Worm (Caenorhabditis elegans) whole organism, L4 larva: ENCODE data around the gene trpl-5.

Source experiments
- F26F4.8 ChIP-seq: fragments of 200-800 bp; sonication (Bioruptor generic); conservative IDR thresholded peaks from 2 replicates; pipeline ENCODE4 v1.3.6; 2022; ENCODE audit warnings: missing genetic modification characterization, missing compliant biosample characterization
- ZK337.2 ChIP-seq: fragments of 200-800 bp; sonication (Bioruptor generic); IDR thresholded peaks from 2 replicates; pipeline ENCODE4 v1.3.6; 2022; ENCODE audit warnings: missing genetic modification reagents, missing genetic modification characterization, missing compliant biosample characterization
- ZK546.5 ChIP-seq, 2 experiments: sonication (generic microtip); optimal IDR thresholded peaks; 2 replicates each; lab custom pipeline; 2017; ENCODE audit warnings: missing biosample characterization in 2 of 2, missing genetic modification characterization in 2 of 2
- aha-1 ChIP-seq: fragments of 150-350 bp; peaks from one replicate; lab custom pipeline; 2014; ENCODE audit warnings: missing biosample characterization, missing genetic modification characterization
- ceh-28 ChIP-seq: fragments of 150-350 bp; optimal IDR thresholded peaks from 2 replicates; lab custom pipeline; 2014; ENCODE audit warnings: missing biosample characterization, missing genetic modification reagents, missing genetic modification characterization
- ceh-82 ChIP-seq: sonication (generic microtip); optimal IDR thresholded peaks from 2 replicates; lab custom pipeline; 2017; ENCODE audit warnings: missing biosample characterization, missing genetic modification characterization
- ces-1 ChIP-seq: fragments of 150-350 bp; sonication (generic microtip); optimal IDR thresholded peaks from 4 replicates; lab custom pipeline; 2014; ENCODE audit warnings: missing biosample characterization, missing genetic modification reagents, missing genetic modification characterization
- ctbp-1 ChIP-seq: fragments of 200-800 bp; sonication (Bioruptor generic); IDR thresholded peaks from 2 replicates; pipeline ENCODE4 v1.3.6; 2022; ENCODE audit warnings: missing genetic modification reagents, missing genetic modification characterization, missing compliant biosample characterization
- daf-16 ChIP-seq, 3 experiments: sonication (generic microtip); optimal IDR thresholded peaks; 2 replicates each; lab custom pipeline; 2016 to 2017; ENCODE audit warnings: missing genetic modification characterization in 3 of 3, missing genetic modification reagents in 3 of 3, mild to moderate bottlenecking in 2 of 3, missing compliant biosample characterization in 2 of 3, missing biosample characterization in 1 of 3, moderate library complexity in 1 of 3
- daf-8 ChIP-seq: fragments of 200-800 bp; sonication (Bioruptor generic); IDR thresholded peaks from 2 replicates; pipeline ENCODE4 v1.3.6; 2022; ENCODE audit warnings: missing genetic modification characterization, missing compliant biosample characterization
- dve-1 ChIP-seq: sonication (generic microtip); optimal IDR thresholded peaks from 2 replicates; lab custom pipeline; 2017; ENCODE audit warnings: antibody characterized with exemption, mild to moderate bottlenecking, missing genetic modification characterization, missing compliant biosample characterization; ENCODE audit not compliant: insufficient read depth
- egl-43 ChIP-seq: fragments of 200-800 bp; sonication (Bioruptor generic); IDR thresholded peaks from 2 replicates; pipeline ENCODE4 v1.3.6; 2022; ENCODE audit warnings: missing genetic modification reagents, missing genetic modification characterization, missing compliant biosample characterization
- gei-8 ChIP-seq: fragments of 200-800 bp; sonication (Bioruptor generic); optimal IDR thresholded peaks from 2 replicates; lab custom pipeline; 2018; ENCODE audit warnings: mild to moderate bottlenecking, missing genetic modification characterization, missing compliant biosample characterization
- jun-1 ChIP-seq: fragments of 150-350 bp; optimal IDR thresholded peaks from 2 replicates; lab custom pipeline; 2014; ENCODE audit warnings: missing biosample characterization, missing genetic modification reagents, missing genetic modification characterization
- lin-1 ChIP-seq: fragments of 200-800 bp; sonication (Bioruptor generic); IDR thresholded peaks from 2 replicates; pipeline ENCODE4 v1.3.6; 2022; ENCODE audit warnings: missing genetic modification reagents, missing genetic modification characterization, missing compliant biosample characterization
- lin-29 ChIP-seq: fragments of 200-800 bp; sonication (Bioruptor generic); IDR thresholded peaks from 2 replicates; pipeline ENCODE4 v1.3.6; 2022; ENCODE audit warnings: missing genetic modification reagents, missing genetic modification characterization, missing compliant biosample characterization
- madf-5 ChIP-seq, 2 experiments: fragments of 200-800 bp; sonication (Bioruptor generic); IDR thresholded peaks; 2 replicates each; pipeline ENCODE4 v1.3.6; 2022; ENCODE audit warnings: missing compliant biosample characterization in 2 of 2, missing genetic modification characterization in 2 of 2
- mdt-29 ChIP-seq: fragments of 200-800 bp; sonication (Bioruptor generic); IDR thresholded peaks from 2 replicates; pipeline ENCODE4 v1.3.6; 2022; ENCODE audit warnings: missing genetic modification reagents, missing genetic modification characterization, missing compliant biosample characterization
- nhr-10 ChIP-seq: fragments of 150-350 bp; optimal IDR thresholded peaks from 2 replicates; lab custom pipeline; 2014; ENCODE audit warnings: missing biosample characterization, missing genetic modification characterization
- nhr-102 ChIP-seq: sonication (generic microtip); optimal IDR thresholded peaks from 2 replicates; lab custom pipeline; 2016; ENCODE audit warnings: mild to moderate bottlenecking, missing genetic modification characterization, moderate library complexity, missing compliant biosample characterization
- nhr-11 ChIP-seq: fragments of 150-350 bp; optimal IDR thresholded peaks from 2 replicates; lab custom pipeline; 2014; ENCODE audit warnings: missing biosample characterization, missing genetic modification characterization
- nhr-25 ChIP-seq: sonication (generic microtip); optimal IDR thresholded peaks from 2 replicates; lab custom pipeline; 2017; ENCODE audit warnings: missing genetic modification characterization, mild to moderate bottlenecking, missing compliant biosample characterization, antibody characterized with exemption, moderate library complexity, borderline replicate concordance; ENCODE audit not compliant: insufficient read depth
- nhr-76 ChIP-seq: fragments of 150-350 bp; optimal IDR thresholded peaks from 2 replicates; lab custom pipeline; 2014; ENCODE audit warnings: missing biosample characterization, missing genetic modification characterization
- nhr-77 ChIP-seq: fragments of 150-350 bp; optimal IDR thresholded peaks from 2 replicates; lab custom pipeline; 2014; ENCODE audit warnings: missing biosample characterization, missing genetic modification characterization
- php-3 ChIP-seq: fragments of 200-800 bp; sonication (Bioruptor generic); IDR thresholded peaks from 2 replicates; pipeline ENCODE4 v1.3.6; 2022; ENCODE audit warnings: missing genetic modification reagents, missing genetic modification characterization, missing compliant biosample characterization
- pqm-1 ChIP-seq: sonication (generic microtip); optimal IDR thresholded peaks from 2 replicates; lab custom pipeline; 2017; ENCODE audit warnings: missing biosample characterization, missing genetic modification characterization
- rbr-2 ChIP-seq: sonication (generic microtip); optimal IDR thresholded peaks from 2 replicates; lab custom pipeline; 2016; ENCODE audit warnings: missing genotype, missing genetic modification characterization, missing compliant biosample characterization
- sdz-12 ChIP-seq: fragments of 200-800 bp; sonication (Bioruptor generic); optimal IDR thresholded peaks from 2 replicates; lab custom pipeline; 2018; ENCODE audit warnings: mild to moderate bottlenecking, missing genetic modification characterization, missing compliant biosample characterization
- set-16 ChIP-seq: fragments of 200-800 bp; sonication (Bioruptor generic); IDR thresholded peaks from 2 replicates; pipeline ENCODE4 v1.3.6; 2022; ENCODE audit warnings: missing genetic modification reagents, missing genetic modification characterization, missing compliant biosample characterization
- snpc-4 ChIP-seq: fragments of 150-350 bp; optimal IDR thresholded peaks from 2 replicates; lab custom pipeline; 2014; ENCODE audit warnings: missing biosample characterization, missing genetic modification characterization
- spr-1 ChIP-seq: sonication (generic microtip); optimal IDR thresholded peaks from 2 replicates; lab custom pipeline; 2016; ENCODE audit warnings: mild to moderate bottlenecking, missing genetic modification characterization, missing compliant biosample characterization
- unc-39 ChIP-seq: sonication (generic microtip); optimal IDR thresholded peaks from 2 replicates; lab custom pipeline; 2017; ENCODE audit warnings: missing biosample characterization, missing genetic modification characterization
- unc-62 ChIP-seq, 3 experiments: fragments of 150-350 bp in 1 of 3; sonication (generic microtip); optimal IDR thresholded peaks in 2 of 3; peaks in 1 of 3; 1 replicate in 1 of 3; 2 replicates in 2 of 3; lab custom pipeline; 2014 to 2017; ENCODE audit warnings: missing biosample characterization in 3 of 3, missing genetic modification characterization in 3 of 3, missing genetic modification reagents in 3 of 3, missing genotype in 1 of 3
- zfp-3 ChIP-seq: fragments of 200-800 bp; sonication (Bioruptor generic); conservative IDR thresholded peaks from 2 replicates; pipeline ENCODE4 v1.3.6; 2022; ENCODE audit warnings: missing genetic modification reagents, missing genetic modification characterization, missing compliant biosample characterization
- zip-2 ChIP-seq: fragments of 150-350 bp; optimal IDR thresholded peaks from 2 replicates; lab custom pipeline; 2014; ENCODE audit warnings: missing biosample characterization, missing genetic modification characterization

trpl-5 gene

ce11 chrII:2094924-2095650 is 4.7 kb upstream of the trpl-5 start, which contains the start of gene T16A1.2:
Gene T16A1.2, plus strand, starts transcription at chrII:2095600.
- TF ChIP-seq ctbp-1 (GFP tag; lab: Robert Waterston, UW) = no peak
- TF ChIP-seq pqm-1 (tag; lab: Kevin White, UChicago) = no peak
- TF ChIP-seq lin-29 (GFP tag; lab: Robert Waterston, UW) = no peak
- TF ChIP-seq, all 104 proteins: peak for 0

ce11 chrII:2093456-2093926 is 3.1 kb upstream of the trpl-5 start, which contains the start of gene fbxb-37:
Gene fbxb-37, minus strand, starts transcription at chrII:2093876.
- TF ChIP-seq unc-62 (GFP tag; optimal IDR thresholded peaks at IDR 0.05 in 1 of 2; lab: Kevin White, UChicago) = peak in 1 of 2 experiments; percentile 92
- no peak for TF ChIP-seq unc-62 (tag; optimal IDR thresholded peaks at IDR 0.05; lab: Kevin White, UChicago)
- TF ChIP-seq pqm-1 (tag; lab: Kevin White, UChicago) = no peak

- TF ChIP-seq ceh-82 (tag; lab: Kevin White, UChicago) = no peak
- TF ChIP-seq unc-62 (GFP tag; optimal IDR thresholded peaks at IDR 0.05 in 1 of 2; lab: Kevin White, UChicago) = peak in 1 of 2 experiments; percentile 11
- no peak for TF ChIP-seq unc-62 (tag; optimal IDR thresholded peaks at IDR 0.05; lab: Kevin White, UChicago)
- no peak for TF ChIP-seq lin-1 (GFP tag; lab: Robert Waterston, UW)
These were observed 1.5 kb upstream of the trpl-5 start, which contains the start of gene T16A1.10 for ce11 chrII:2091972-2092371. Gene T16A1.10, minus strand, starts transcription at chrII:2092094.

ce11 chrII:2087206-2087605 is 3.2 kb downstream of the trpl-5 start:
- TF ChIP-seq set-16 (GFP tag; lab: Robert Waterston, UW) (peak; percentile 56; the same call in 1 of the 2 replicates), rbr-2 (tag; lab: Kevin White, UChicago) (no peak)

- TF ChIP-seq ZK546.5 (tag; optimal IDR thresholded peaks at IDR 0.05; lab: Kevin White, UChicago) (no peak), aha-1 (tag; lab: Kevin White, UChicago) (peak; percentile 74), ZK337.2 (GFP tag; lab: Robert Waterston, UW) (peak; percentile 37; the same call in 1 of the 2 replicates)
These were observed 6.7 kb downstream of the trpl-5 start, which contains the start of the genes T16A1.5 and fbxc-49 for ce11 chrII:2083726-2084179. Gene T16A1.5, minus strand, starts transcription at chrII:2083826. Gene fbxc-49, plus strand, starts transcription at chrII:2084129.

- TF ChIP-seq dve-1 (tag; lab: Kevin White, UChicago) (no peak), mdt-29 (GFP tag; lab: Robert Waterston, UW) (no peak), egl-43 (GFP tag; lab: Robert Waterston, UW) (no peak), zfp-3 (no peak), ces-1 (GFP tag; lab: Kevin White, UChicago) (no peak), F26F4.8 (GFP tag; lab: Robert Waterston, UW) (no peak), php-3 (no peak), nhr-11 (tag; lab: Kevin White, UChicago) (no peak), snpc-4 (tag; lab: Kevin White, UChicago) (no peak)
These were observed 9.2 kb downstream of the trpl-5 start, which contains the start of gene T16A1.4 for ce11 chrII:2081257-2081656. Gene T16A1.4, plus strand, starts transcription at chrII:2081557.

ce11 chrII:2080425-2080824 is 10.0 kb downstream of the trpl-5 start, which contains the start of gene F07E5.9:
Gene F07E5.9, minus strand, starts transcription at chrII:2080525.
- TF ChIP-seq jun-1 (no peak), nhr-10 (tag; lab: Kevin White, UChicago) (no peak), spr-1 (tag; lab: Kevin White, UChicago) (no peak), sdz-12 (GFP tag; lab: Kevin White, UChicago) (no peak), daf-8 (GFP tag; lab: Robert Waterston, UW) (no peak), ceh-82 (tag; lab: Kevin White, UChicago) (no peak), nhr-76 (tag; lab: Kevin White, UChicago) (no peak), nhr-77 (no peak), set-16 (GFP tag; lab: Robert Waterston, UW) (no peak), nhr-102 (tag; lab: Kevin White, UChicago) (no peak), ceh-28 (no peak), madf-5 (GFP tag; IDR thresholded peaks at IDR 0.05; lab: Robert Waterston, UW) (no peak), nhr-25 (no peak), unc-39 (no peak), zip-2 (tag; lab: Kevin White, UChicago) (no peak), gei-8 (GFP tag; lab: Kevin White, UChicago) (no peak), daf-16 (GFP tag; optimal IDR thresholded peaks at IDR 0.05; lab: Kevin White, UChicago) (no peak), daf-16 (tag; optimal IDR thresholded peaks at IDR 0.05; lab: Kevin White, UChicago) (no peak)
- TF ChIP-seq, all 104 proteins: peak for 0
